Fruit fly (Drosophila melanogaster) whole organism, embryonic: ENCODE results near the gene intr.

Experiments
- CG10565 ChIP-seq: fragments of 200-800 bp; sonication (Bioruptor generic); optimal IDR thresholded peaks from 3 replicates; lab custom pipeline; 2016; ENCODE audit warnings: missing biosample characterization, mild to moderate bottlenecking, missing genetic modification characterization
- Lpt ChIP-seq: fragments of >200 bp; optimal IDR thresholded peaks from 2 replicates; lab custom pipeline; 2018; ENCODE audit warnings: missing biosample characterization, missing genetic modification characterization

- TF ChIP-seq Lpt: no peak
- no peak for TF ChIP-seq CG10565 (GFP tag; lab: Kevin White, UChicago)
Measured at dm6 chr3R:28744682-28745081, 45.6 kb upstream of the intr start, which contains the start of gene AstA-R2.
